Fruit fly (Drosophila melanogaster) Kc167 (cell line): Measurements from ENCODE around the gene Ziz.

Experiments
- Myc ChIP-seq: fragments of >200 bp; optimal IDR thresholded peaks from 2 replicates; lab custom pipeline; 2017; ENCODE audit warnings: missing external identifiers
- Sin3A ChIP-seq: fragments of >200 bp; optimal IDR thresholded peaks from 2 replicates; lab custom pipeline; 2018; ENCODE audit warnings: missing external identifiers
- h ChIP-seq: fragments of >200 bp; optimal IDR thresholded peaks from 3 replicates; lab custom pipeline; 2018; ENCODE audit warnings: missing external identifiers
- psq ChIP-seq: fragments of >200 bp; optimal IDR thresholded peaks from 2 replicates; lab custom pipeline; 2017; ENCODE audit warnings: missing external identifiers

- no peak for TF ChIP-seq Sin3A
- TF ChIP-seq h (lab: Kevin White, UChicago): no peak
- no peak for TF ChIP-seq Myc (lab: Kevin White, UChicago)
- no peak for TF ChIP-seq psq (lab: Kevin White, UChicago)
Observed at dm6 chr2L:7541937-7542779, 46.1 kb upstream of the Ziz start.
